Fruit fly (Drosophila melanogaster): ENCODE measurements around the gene mop.

Gene mop

dm6 chr3L:14775711-14776660 lies at the start of gene mop:
Gene mop (minus strand): TSS chr3L:14776129.
- TF ChIP-seq CG6854 (GFP tag; optimal IDR thresholded peaks at IDR 0.05) (peak; percentile 32), CG15336 (GFP tag; IDR thresholded peaks at IDR 0.05) (0 out of 2 replicates have a peak, but pooled peaks have one; percentile 23), CG8119 (GFP tag; IDR thresholded peaks at IDR 0.05) (peak; percentile 18; the same call in 1 of the 3 replicates), esn (GFP tag; optimal IDR thresholded peaks at IDR 0.05) (peak; percentile 51), CG7368 (GFP tag; optimal IDR thresholded peaks at IDR 0.05) (no peak), fkh (GFP tag; optimal IDR thresholded peaks at IDR 0.05) (no peak), CG3032 (tag; optimal IDR thresholded peaks at IDR 0.05) (peak; percentile 19), svp (GFP tag) (peak; percentile 76), Eip78C (GFP tag) (peak; percentile 88), lz (GFP tag; optimal IDR thresholded peaks at IDR 0.05) (peak; percentile 47), CG31627 (GFP tag; optimal IDR thresholded peaks at IDR 0.05) (peak; percentile 19), topi (GFP tag; optimal IDR thresholded peaks at IDR 0.05) (no peak)

- TF ChIP-seq CG34406 (GFP tag; optimal IDR thresholded peaks at IDR 0.05), result no peak
- no peak for TF ChIP-seq Sox14 (GFP tag; optimal IDR thresholded peaks at IDR 0.05)
- TF ChIP-seq lz (GFP tag; optimal IDR thresholded peaks at IDR 0.05), result no peak
- TF ChIP-seq acj6 (GFP tag; optimal IDR thresholded peaks at IDR 0.05), result no peak
- TF ChIP-seq CG7368 (GFP tag; optimal IDR thresholded peaks at IDR 0.05), result no peak
- TF ChIP-seq CG6163 (GFP tag; IDR thresholded peaks at IDR 0.05), result no peak
- TF ChIP-seq Sox15 (GFP tag; optimal IDR thresholded peaks at IDR 0.05), result no peak
- TF ChIP-seq CG11902 (GFP tag; optimal IDR thresholded peaks at IDR 0.05), result no peak
- TF ChIP-seq esn (GFP tag; optimal IDR thresholded peaks at IDR 0.05), result no peak
- TF ChIP-seq cyc (GFP tag; optimal IDR thresholded peaks at IDR 0.05), result no peak
- TF ChIP-seq Hr39 (GFP tag; optimal IDR thresholded peaks at IDR 0.05), result no peak
- no peak for TF ChIP-seq CG8119 (GFP tag; IDR thresholded peaks at IDR 0.05)
- no peak for TF ChIP-seq Blimp-1 (GFP tag; optimal IDR thresholded peaks at IDR 0.05)
- TF ChIP-seq net (GFP tag; optimal IDR thresholded peaks at IDR 0.05), result no peak
- TF ChIP-seq CG3919 (GFP tag; optimal IDR thresholded peaks at IDR 0.05), result no peak
- TF ChIP-seq CG8319 (GFP tag; optimal IDR thresholded peaks at IDR 0.05), result no peak
- TF ChIP-seq CG31627 (GFP tag; optimal IDR thresholded peaks at IDR 0.05), result no peak
- TF ChIP-seq CG6792 (GFP tag; optimal IDR thresholded peaks at IDR 0.05), result no peak
These were observed 46.4 kb upstream of the mop start for dm6 chr3L:14822364-14822763.

dm6 chr3L:14821133-14821532 lies 45.2 kb upstream of the mop start:
- TF ChIP-seq fkh (GFP tag; optimal IDR thresholded peaks at IDR 0.05), result peak; percentile 38
- no peak for TF ChIP-seq fd59A (GFP tag; optimal IDR thresholded peaks at IDR 0.05)
- no peak for TF ChIP-seq Blimp-1 (GFP tag; optimal IDR thresholded peaks at IDR 0.05)
- no peak for TF ChIP-seq CG3919 (GFP tag; optimal IDR thresholded peaks at IDR 0.05)

dm6 chr3L:14816666-14817065 lies 40.7 kb upstream of the mop start:
- TF ChIP-seq CG7368 (GFP tag; optimal IDR thresholded peaks at IDR 0.05) (peak; percentile 17), OdsH (GFP tag; optimal IDR thresholded peaks at IDR 0.05) (peak; percentile 24), CG3919 (GFP tag; optimal IDR thresholded peaks at IDR 0.05) (no peak), Lpt (GFP tag; optimal IDR thresholded peaks at IDR 0.05) (no peak), Ets21C (GFP tag; optimal IDR thresholded peaks at IDR 0.05) (no peak), topi (GFP tag; optimal IDR thresholded peaks at IDR 0.05) (peak; percentile 22), Blimp-1 (GFP tag; optimal IDR thresholded peaks at IDR 0.05) (no peak), CG8119 (GFP tag; IDR thresholded peaks at IDR 0.05) (no peak), Ets96B (tag; optimal IDR thresholded peaks at IDR 0.05) (peak; percentile 23), Eip78C (GFP tag) (peak; percentile 69), Sox14 (GFP tag; optimal IDR thresholded peaks at IDR 0.05) (peak; percentile 26), CG8319 (GFP tag; optimal IDR thresholded peaks at IDR 0.05) (peak; percentile 14), CG11902 (GFP tag; optimal IDR thresholded peaks at IDR 0.05) (no peak), CG32006 (GFP tag; optimal IDR thresholded peaks at IDR 0.05) (peak; percentile 51), CG1621 (tag; optimal IDR thresholded peaks at IDR 0.05) (no peak), spab (GFP tag; optimal IDR thresholded peaks at IDR 0.05) (peak; percentile 19), CG31627 (GFP tag; optimal IDR thresholded peaks at IDR 0.05) (no peak), Eip75B (GFP tag; optimal IDR thresholded peaks at IDR 0.05) (peak; percentile 12), Sox15 (GFP tag; optimal IDR thresholded peaks at IDR 0.05) (no peak), Smox (GFP tag; optimal IDR thresholded peaks at IDR 0.05) (no peak), fkh (GFP tag; optimal IDR thresholded peaks at IDR 0.05) (no peak), CG16779 (tag; optimal IDR thresholded peaks at IDR 0.05) (no peak), CG6854 (GFP tag; optimal IDR thresholded peaks at IDR 0.05) (no peak), svp (GFP tag) (peak; percentile 57), CG6792 (GFP tag; optimal IDR thresholded peaks at IDR 0.05) (no peak), Hr38 (GFP tag; optimal IDR thresholded peaks at IDR 0.05) (no peak), esn (GFP tag; optimal IDR thresholded peaks at IDR 0.05) (no peak), CG6163 (GFP tag; IDR thresholded peaks at IDR 0.05) (no peak), Hr4 (GFP tag; optimal IDR thresholded peaks at IDR 0.05) (peak; percentile 45), eg (GFP tag; IDR thresholded peaks at IDR 0.05) (no peak), Gug (GFP tag; IDR thresholded peaks at IDR 0.05) (no peak), lz (GFP tag; optimal IDR thresholded peaks at IDR 0.05) (no peak), CG9139 (GFP tag; optimal IDR thresholded peaks at IDR 0.05) (no peak)

Measured in whole organism, prepupa.